Fruit fly (Drosophila melanogaster) whole organism, prepupa: ENCODE measurements around the gene Eig71Ec.

Source experiments
- CG10631 ChIP-seq: fragments of 200-800 bp; sonication (Bioruptor generic); optimal IDR thresholded peaks from 2 replicates; lab custom pipeline; 2016; ENCODE audit warnings: missing biosample characterization, missing genetic modification characterization
- CG10669 ChIP-seq: fragments of 200-800 bp; sonication (Bioruptor generic); optimal IDR thresholded peaks from 3 replicates; lab custom pipeline; 2018; ENCODE audit warnings: missing biosample characterization, mild to moderate bottlenecking, missing genetic modification characterization, moderate library complexity
- CG11294 ChIP-seq: fragments of 200-800 bp; sonication (Bioruptor generic); IDR thresholded peaks from 2 replicates; pipeline ENCODE4 v1.3.6; 2022; ENCODE audit warnings: missing biosample characterization, missing genetic modification characterization
- CG11762 ChIP-seq: fragments of 200-800 bp; sonication (Bioruptor generic); optimal IDR thresholded peaks from 3 replicates; lab custom pipeline; 2016; ENCODE audit warnings: missing biosample characterization, missing genetic modification characterization; ENCODE audit not compliant: insufficient read depth
- CG1621 ChIP-seq: fragments of 200-800 bp; sonication (Bioruptor generic); optimal IDR thresholded peaks from 3 replicates; lab custom pipeline; 2018; ENCODE audit warnings: missing biosample characterization, mild to moderate bottlenecking, missing genetic modification characterization
- CG16779 ChIP-seq: fragments of 200-800 bp; sonication (Bioruptor generic); optimal IDR thresholded peaks from 3 replicates; lab custom pipeline; 2017; ENCODE audit warnings: missing biosample characterization, mild to moderate bottlenecking, missing genetic modification characterization
- CG3032 ChIP-seq: fragments of 200-800 bp; optimal IDR thresholded peaks from 2 replicates; lab custom pipeline; 2019; ENCODE audit warnings: missing biosample characterization, mild to moderate bottlenecking, missing genetic modification characterization, moderate library complexity
- CG31627 ChIP-seq: fragments of 200-800 bp; sonication (Bioruptor generic); optimal IDR thresholded peaks from 3 replicates; lab custom pipeline; 2016; ENCODE audit warnings: missing biosample characterization, missing genetic modification characterization
- CG32006 ChIP-seq: fragments of 200-800 bp; sonication (Bioruptor generic); optimal IDR thresholded peaks from 3 replicates; lab custom pipeline; 2017; ENCODE audit warnings: missing biosample characterization, mild to moderate bottlenecking, missing genetic modification characterization
- CG4318 ChIP-seq: fragments of 200-800 bp; sonication (Bioruptor generic); optimal IDR thresholded peaks from 3 replicates; lab custom pipeline; 2017; ENCODE audit warnings: missing biosample characterization, mild to moderate bottlenecking, missing genetic modification characterization
- CG6163 ChIP-seq: fragments of 200-800 bp; sonication (Bioruptor generic); IDR thresholded peaks from 3 replicates; pipeline ENCODE4 v1.3.6; 2022; ENCODE audit warnings: missing biosample characterization, missing genetic modification characterization
- CG6854 ChIP-seq: fragments of 200-800 bp; sonication (Bioruptor generic); optimal IDR thresholded peaks from 2 replicates; lab custom pipeline; 2017; ENCODE audit warnings: missing biosample characterization, mild to moderate bottlenecking, missing genetic modification characterization
- CG8119 ChIP-seq: fragments of 200-800 bp; sonication (Bioruptor generic); IDR thresholded peaks from 3 replicates; pipeline ENCODE4 v1.3.6; 2022; ENCODE audit warnings: missing biosample characterization, missing genetic modification characterization
- CG8319 ChIP-seq: fragments of 200-800 bp; sonication (Bioruptor generic); optimal IDR thresholded peaks from 3 replicates; lab custom pipeline; 2016; ENCODE audit warnings: missing biosample characterization, missing genetic modification characterization
- CG8632 ChIP-seq: fragments of 200-800 bp; sonication (Bioruptor generic); optimal IDR thresholded peaks from 3 replicates; lab custom pipeline; 2016; ENCODE audit warnings: missing biosample characterization, missing genetic modification characterization
- CG9139 ChIP-seq: fragments of 200-800 bp; sonication (Bioruptor generic); optimal IDR thresholded peaks from 3 replicates; lab custom pipeline; 2017; ENCODE audit warnings: missing biosample characterization, mild to moderate bottlenecking, missing genetic modification characterization
- Eip75B ChIP-seq: fragments of 200-800 bp; sonication (Bioruptor generic); optimal IDR thresholded peaks from 3 replicates; lab custom pipeline; 2016; ENCODE audit warnings: missing biosample characterization, missing genetic modification characterization
- Eip78C ChIP-seq: fragments of 200-800 bp; sonication (Bioruptor generic); peaks from one replicate; lab custom pipeline; 2016; ENCODE audit warnings: missing biosample characterization, missing genetic modification characterization
- Eip93F ChIP-seq: fragments of 200-800 bp; sonication (Bioruptor generic); optimal IDR thresholded peaks from 2 replicates; lab custom pipeline; 2016; ENCODE audit warnings: missing biosample characterization, mild to moderate bottlenecking, missing genetic modification characterization
- Ets21C ChIP-seq: fragments of 200-800 bp; sonication (Bioruptor generic); optimal IDR thresholded peaks from 3 replicates; lab custom pipeline; 2016; ENCODE audit warnings: missing biosample characterization, missing genetic modification characterization
- Hr38 ChIP-seq: sonication (Bioruptor generic); optimal IDR thresholded peaks from 2 replicates; lab custom pipeline; 2016; ENCODE audit warnings: missing biosample characterization, missing genetic modification characterization
- Hr39 ChIP-seq: fragments of 200-800 bp; sonication (Bioruptor generic); optimal IDR thresholded peaks from 2 replicates; lab custom pipeline; 2016; ENCODE audit warnings: missing biosample characterization, missing genetic modification characterization
- Hr4 ChIP-seq: fragments of 200-800 bp; sonication (Bioruptor generic); optimal IDR thresholded peaks from 3 replicates; lab custom pipeline; 2016; ENCODE audit warnings: missing biosample characterization, missing genetic modification characterization
- Lpt ChIP-seq: fragments of 200-800 bp; sonication (Bioruptor generic); optimal IDR thresholded peaks from 3 replicates; lab custom pipeline; 2016; ENCODE audit warnings: missing biosample characterization, missing genetic modification characterization
- OdsH ChIP-seq: fragments of 200-800 bp; sonication (Bioruptor generic); optimal IDR thresholded peaks from 3 replicates; lab custom pipeline; 2016; ENCODE audit warnings: missing biosample characterization, missing genetic modification characterization
- Sox14 ChIP-seq: fragments of 200-800 bp; sonication (Bioruptor generic); optimal IDR thresholded peaks from 3 replicates; lab custom pipeline; 2016; ENCODE audit warnings: missing biosample characterization, missing genetic modification characterization
- achi ChIP-seq: fragments of 200-800 bp; sonication (Bioruptor generic); optimal IDR thresholded peaks from 3 replicates; lab custom pipeline; 2016; ENCODE audit warnings: missing biosample characterization, missing genetic modification characterization
- acj6 ChIP-seq: fragments of 200-800 bp; sonication (Bioruptor generic); optimal IDR thresholded peaks from 3 replicates; lab custom pipeline; 2016; ENCODE audit warnings: missing biosample characterization, missing genetic modification characterization
- dac ChIP-seq: fragments of 200-800 bp; sonication (Bioruptor generic); optimal IDR thresholded peaks from 2 replicates; lab custom pipeline; 2017; ENCODE audit warnings: missing biosample characterization, mild to moderate bottlenecking, missing genetic modification characterization
- eg ChIP-seq: fragments of 200-800 bp; sonication (Bioruptor generic); IDR thresholded peaks from 3 replicates; pipeline ENCODE4 v1.3.6; 2022; ENCODE audit warnings: missing biosample characterization, missing genetic modification characterization
- esn ChIP-seq: fragments of 200-800 bp; sonication (Bioruptor generic); optimal IDR thresholded peaks from 2 replicates; lab custom pipeline; 2016; ENCODE audit warnings: missing biosample characterization, mild to moderate bottlenecking, missing genetic modification characterization, moderate library complexity
- fd59A ChIP-seq: fragments of 200-800 bp; sonication (Bioruptor generic); optimal IDR thresholded peaks from 2 replicates; lab custom pipeline; 2017; ENCODE audit warnings: missing biosample characterization, mild to moderate bottlenecking, missing genetic modification characterization, missing genetic modification reagents
- fd85E ChIP-seq: fragments of 200-800 bp; sonication (Bioruptor generic); optimal IDR thresholded peaks from 3 replicates; lab custom pipeline; 2016; ENCODE audit warnings: missing biosample characterization, missing genetic modification characterization
- fkh ChIP-seq: fragments of 200-800 bp; sonication (Bioruptor generic); optimal IDR thresholded peaks from 3 replicates; lab custom pipeline; 2017; ENCODE audit warnings: missing biosample characterization, mild to moderate bottlenecking, missing genetic modification characterization, moderate library complexity
- lz ChIP-seq: fragments of 200-800 bp; sonication (Bioruptor generic); optimal IDR thresholded peaks from 3 replicates; lab custom pipeline; 2016; ENCODE audit warnings: missing biosample characterization, missing genetic modification characterization
- pdm3 ChIP-seq: fragments of 200-800 bp; sonication (Bioruptor generic); optimal IDR thresholded peaks from 3 replicates; lab custom pipeline; 2016; ENCODE audit warnings: missing biosample characterization, missing genetic modification characterization
- salr ChIP-seq, 2 experiments: fragments of 200-800 bp; sonication (Bioruptor generic); optimal IDR thresholded peaks; 3 replicates each; lab custom pipeline; 2016 to 2018; ENCODE audit warnings: missing biosample characterization in 2 of 2, missing genetic modification characterization in 2 of 2, mild to moderate bottlenecking in 1 of 2
- svp ChIP-seq: fragments of 200-800 bp; sonication (Bioruptor generic); peaks from one replicate; lab custom pipeline; 2016; ENCODE audit warnings: missing biosample characterization, missing genetic modification characterization

Eig71Ec gene

dm6 chr3L:15689518-15689917, 37.5 kb upstream of the Eig71Ec start:
- no peak for TF ChIP-seq CG31627 (GFP tag; lab: Kevin White, UChicago)
- peak; percentile 87 for TF ChIP-seq fkh (GFP tag; lab: Kevin White, UChicago)
- no peak for TF ChIP-seq Eip93F (GFP tag; lab: Kevin White, UChicago)
- TF ChIP-seq OdsH (GFP tag; lab: Kevin White, UChicago): no peak

dm6 chr3L:15687802-15688201, 35.7 kb upstream of the Eig71Ec start, which contains the start of gene CG34452:
Gene CG34452, minus strand, starts transcription at chr3L:15687902.
- no peak for TF ChIP-seq dac (GFP tag; lab: Kevin White, UChicago)
- no peak for TF ChIP-seq pdm3 (GFP tag; lab: Kevin White, UChicago)
- no peak for TF ChIP-seq Hr38 (GFP tag; lab: Kevin White, UChicago)
- TF ChIP-seq CG6854 (GFP tag; lab: Kevin White, UChicago): no peak
- TF ChIP-seq lz: no peak
- TF ChIP-seq CG8319 (GFP tag; lab: Kevin White, UChicago): no peak
- TF ChIP-seq fkh (GFP tag; lab: Kevin White, UChicago): no peak
- TF ChIP-seq CG10631 (GFP tag; lab: Kevin White, UChicago): no peak
- TF ChIP-seq CG11294 (GFP tag; lab: Robert Waterston, UW): no peak
- no peak for TF ChIP-seq achi
- TF ChIP-seq CG9139: no peak
- no peak for TF ChIP-seq Hr4 (GFP tag; lab: Kevin White, UChicago)

DNA sequence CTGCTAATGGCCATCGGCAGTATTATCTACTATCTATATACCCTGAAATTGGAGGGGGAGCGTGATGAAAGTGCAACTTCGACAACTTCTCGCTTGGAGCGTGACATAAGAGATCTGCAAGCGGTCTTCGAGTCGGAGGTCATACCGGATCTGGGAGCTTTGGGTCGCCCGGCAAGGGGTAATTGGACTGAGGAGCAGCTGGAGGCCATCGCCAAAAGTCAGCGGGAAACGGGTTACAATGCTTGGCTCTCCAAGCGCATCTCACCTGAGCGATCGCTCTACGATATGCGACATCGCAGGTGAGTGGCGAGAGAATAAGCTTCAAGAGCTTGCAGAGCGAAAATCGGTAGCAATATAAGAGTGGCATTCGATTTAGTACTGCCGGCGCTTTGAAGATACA, 32.0 kb upstream of the Eig71Ec start:
- no peak for TF ChIP-seq Hr39
- TF ChIP-seq CG6163 (GFP tag; lab: Robert Waterston, UW): 0 out of 3 replicates have a peak, but pooled peaks have one; percentile 29
- no peak for TF ChIP-seq CG3032
- peak; percentile 13 for TF ChIP-seq Eip78C (GFP tag; lab: Kevin White, UChicago)
- TF ChIP-seq CG11762 (GFP tag; lab: Kevin White, UChicago): no peak
- no peak for TF ChIP-seq Ets21C (GFP tag; lab: Kevin White, UChicago)
- TF ChIP-seq CG4318 (GFP tag; lab: Kevin White, UChicago): no peak
- peak; percentile 39 for TF ChIP-seq svp (GFP tag; lab: Kevin White, UChicago)
- TF ChIP-seq CG8319 (GFP tag; lab: Kevin White, UChicago): no peak

- TF ChIP-seq esn: no peak
- no peak for TF ChIP-seq fd85E (GFP tag; lab: Kevin White, UChicago)
- no peak for TF ChIP-seq Sox14
- TF ChIP-seq, all 60 proteins: peak for 0
Observed at dm6 chr3L:15683345-15683922, 31.4 kb upstream of the Eig71Ec start, which contains the start of the genes CG7579 and Pgant8. Gene CG7579, minus strand, starts transcription at chr3L:15683445. Gene Pgant8, plus strand, starts transcription at chr3L:15683872.

DNA sequence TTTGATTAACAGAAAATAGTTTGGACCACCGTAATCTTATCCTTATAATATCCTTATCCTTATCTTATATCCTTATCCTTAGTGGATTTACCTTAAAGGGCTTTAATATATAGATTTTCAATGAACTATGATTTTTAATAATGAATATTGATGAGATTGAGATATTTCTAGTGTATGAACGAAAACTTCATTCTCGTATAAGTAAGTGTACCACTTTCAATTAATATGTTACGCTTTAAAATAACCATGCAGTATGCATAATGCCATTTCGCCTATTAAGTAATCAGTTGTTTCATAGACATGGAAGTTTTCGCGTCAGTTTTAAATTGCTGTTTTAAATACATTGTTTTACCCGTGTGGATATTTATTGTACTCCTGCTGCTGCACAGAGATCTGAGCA, 27.4 kb upstream of the Eig71Ec start, which contains the start of gene CG7304:
CG7304 (plus strand) TSS at position 301 of the 400 bp plus-strand sequence.
- TF ChIP-seq Lpt (GFP tag; lab: Kevin White, UChicago) (no peak), CG8119 (GFP tag; lab: Robert Waterston, UW) (no peak), Hr4 (GFP tag; lab: Kevin White, UChicago) (no peak), esn (no peak), CG3032 (no peak), fd59A (GFP tag; lab: Kevin White, UChicago) (no peak), CG1621 (tag; lab: Kevin White, UChicago) (no peak), eg (GFP tag; lab: Robert Waterston, UW) (no peak), svp (GFP tag; lab: Kevin White, UChicago) (no peak), acj6 (GFP tag; lab: Kevin White, UChicago) (no peak), CG16779 (tag; lab: Kevin White, UChicago) (no peak), CG4318 (GFP tag; lab: Kevin White, UChicago) (no peak), CG6163 (GFP tag; lab: Robert Waterston, UW) (no peak), salr (GFP tag; optimal IDR thresholded peaks at IDR 0.05; lab: Kevin White, UChicago) (no peak), CG10669 (GFP tag; lab: Kevin White, UChicago) (no peak), CG32006 (no peak), CG8632 (GFP tag; lab: Kevin White, UChicago) (no peak), Eip75B (no peak)
- TF ChIP-seq, all 60 proteins: peak for 0
